Worm (Caenorhabditis elegans): Measurements from ENCODE around the gene srh-16.

srh-16 gene

DNA sequence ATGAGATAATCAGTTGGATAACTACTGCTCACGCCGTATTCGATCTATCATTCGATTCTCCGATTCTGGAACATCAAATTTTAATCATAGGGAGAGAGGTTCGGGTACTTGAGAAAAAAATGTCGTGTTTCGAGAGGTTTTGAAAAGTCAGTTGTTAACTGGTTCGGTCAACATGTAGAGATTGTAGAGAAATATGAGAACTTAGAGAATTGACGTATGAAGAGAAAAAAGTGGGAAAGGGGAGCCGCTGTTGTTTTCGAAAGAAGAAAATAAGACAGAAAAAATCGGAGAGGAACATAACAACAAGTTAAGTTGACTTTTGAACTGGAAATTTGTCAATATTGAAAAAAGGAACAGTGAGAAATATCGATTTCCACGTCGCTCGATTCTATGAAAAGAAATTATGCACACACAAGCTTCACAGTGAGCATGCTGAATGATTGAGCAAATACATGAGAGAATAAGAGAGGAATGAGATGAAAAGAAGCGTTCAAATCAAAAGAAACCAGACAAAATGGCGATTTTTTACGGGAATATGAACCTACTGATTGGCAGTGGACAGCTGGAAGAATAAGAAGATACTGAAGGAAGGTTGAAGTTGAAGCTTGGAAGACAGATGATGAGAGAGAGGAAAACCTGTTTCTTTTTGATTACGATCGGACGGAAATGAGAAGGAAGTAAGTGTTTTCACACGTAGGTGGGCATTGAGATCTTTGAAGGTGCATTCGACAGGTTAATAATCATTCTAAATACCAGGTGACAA, 46.5 kb upstream of the srh-16 start, which contains the start of the genes T04H1.13, slfl-5 and rad-50 (continued):
- TF ChIP-seq xbp-1 (tag; optimal IDR thresholded peaks at IDR 0.05) (no peak), ztf-11 (tag; optimal IDR thresholded peaks at IDR 0.05) (no peak), mef-2 (tag; optimal IDR thresholded peaks at IDR 0.05) (no peak), zag-1 (tag; optimal IDR thresholded peaks at IDR 0.05) (no peak), mab-9 (GFP tag; IDR thresholded peaks at IDR 0.05) (no peak), ama-1 (optimal IDR thresholded peaks at IDR 0.05) (no peak), egl-13 (tag; optimal IDR thresholded peaks at IDR 0.05) (no peak), irx-1 (tag; optimal IDR thresholded peaks at IDR 0.05) (no peak), lin-15B (tag; optimal IDR thresholded peaks at IDR 0.05) (no peak), egl-27 (tag; optimal IDR thresholded peaks at IDR 0.05) (no peak), dpl-1 (GFP tag; optimal IDR thresholded peaks at IDR 0.05) (peak in 1 of 3 experiments; percentile 8), unc-86 (tag; optimal IDR thresholded peaks at IDR 0.05) (no peak), sup-37 (GFP tag; optimal IDR thresholded peaks at IDR 0.05) (no peak), fkh-10 (GFP tag; optimal IDR thresholded peaks at IDR 0.05) (no peak), lin-14 (GFP tag; optimal IDR thresholded peaks at IDR 0.05) (peak; percentile 68), nhr-28 (tag; optimal IDR thresholded peaks at IDR 0.05) (no peak), lsy-2 (tag; optimal IDR thresholded peaks at IDR 0.05) (peak in 1 of 2 experiments; percentile 18), sox-4 (tag; optimal IDR thresholded peaks at IDR 0.05) (no peak), isw-1 (GFP tag; IDR thresholded peaks at IDR 0.05) (no peak), zip-4 (GFP tag; optimal IDR thresholded peaks at IDR 0.05) (no peak), pax-3 (tag; optimal IDR thresholded peaks at IDR 0.05) (no peak), rnt-1 (tag; optimal IDR thresholded peaks at IDR 0.05) (peak; percentile 10), mep-1 (tag; optimal IDR thresholded peaks at IDR 0.05) (no peak), nhr-12 (tag; optimal IDR thresholded peaks at IDR 0.05) (no peak), sptf-1 (tag; optimal IDR thresholded peaks at IDR 0.05) (no peak), efl-1 (optimal IDR thresholded peaks at IDR 0.05) (peak in 1 of 2 experiments; percentile 6), efl-1 (GFP tag; optimal IDR thresholded peaks at IDR 0.05 in 1 of 2) (peak in 1 of 2 experiments; percentile 30), C34B4.2 (tag; optimal IDR thresholded peaks at IDR 0.05) (no peak), nhr-84 (tag; optimal IDR thresholded peaks at IDR 0.05) (no peak), ceh-88 (GFP tag; IDR thresholded peaks at IDR 0.05) (no peak), ceh-63 (GFP tag; optimal IDR thresholded peaks at IDR 0.05) (no peak)

- TF ChIP-seq sox-4 (tag; optimal IDR thresholded peaks at IDR 0.05): no peak
- no peak for TF ChIP-seq efl-3 (GFP tag; optimal IDR thresholded peaks at IDR 0.05)
- TF ChIP-seq C34B4.2 (tag; optimal IDR thresholded peaks at IDR 0.05): no peak
- no peak for TF ChIP-seq ceh-82 (tag; optimal IDR thresholded peaks at IDR 0.05)
- no peak for TF ChIP-seq lin-39 (tag; optimal IDR thresholded peaks at IDR 0.05)
- peak; percentile 25 for TF ChIP-seq mep-1 (tag; optimal IDR thresholded peaks at IDR 0.05)
- TF ChIP-seq hlh-4 (tag; optimal IDR thresholded peaks at IDR 0.05): no peak
- TF ChIP-seq blmp-1 (tag; optimal IDR thresholded peaks at IDR 0.05): peak; percentile 36
- no peak for TF ChIP-seq nhr-20 (tag; optimal IDR thresholded peaks at IDR 0.05)
- peak; percentile 45 to 81 (median 74) for TF ChIP-seq dpl-1 (GFP tag; optimal IDR thresholded peaks at IDR 0.05)
- TF ChIP-seq skn-1 (tag; optimal IDR thresholded peaks at IDR 0.05): peak; percentile 36
- TF ChIP-seq ceh-90 (tag; optimal IDR thresholded peaks at IDR 0.05): no peak
- TF ChIP-seq ama-1 (optimal IDR thresholded peaks at IDR 0.05): no peak
- no peak for TF ChIP-seq F16B12.6 (tag; optimal IDR thresholded peaks at IDR 0.05)
- peak; percentile 19 to 75 for TF ChIP-seq efl-1 (optimal IDR thresholded peaks at IDR 0.05)
- peak; percentile 82 to 98 for TF ChIP-seq efl-1 (GFP tag; optimal IDR thresholded peaks at IDR 0.05 in 1 of 2)
- no peak for TF ChIP-seq hpl-2 (GFP tag; optimal IDR thresholded peaks at IDR 0.05)
- peak; percentile 55 to 86 for TF ChIP-seq lin-35 (GFP tag; optimal IDR thresholded peaks at IDR 0.05)
- no peak for TF ChIP-seq lin-13 (GFP tag; optimal IDR thresholded peaks at IDR 0.05)
- TF ChIP-seq nhr-85 (tag): peak; percentile 64
- TF ChIP-seq nhr-84 (tag; optimal IDR thresholded peaks at IDR 0.05): no peak
- TF ChIP-seq snu-23 (GFP tag; optimal IDR thresholded peaks at IDR 0.05): peak; percentile 37
- TF ChIP-seq pax-3 (tag; optimal IDR thresholded peaks at IDR 0.05): no peak
Measured at ce11 chrV:12245777-12246452, 45.7 kb upstream of the srh-16 start.

All from whole organism, L1 larva.